Fruit fly (Drosophila melanogaster) Kc167 (cell line): ENCODE results near the gene CG13807.

ENCODE experiments used
- Myc ChIP-seq: fragments of >200 bp; optimal IDR thresholded peaks from 2 replicates; lab custom pipeline; 2017; ENCODE audit warnings: missing external identifiers
- Sin3A ChIP-seq: fragments of >200 bp; optimal IDR thresholded peaks from 2 replicates; lab custom pipeline; 2018; ENCODE audit warnings: missing external identifiers
- h ChIP-seq: fragments of >200 bp; optimal IDR thresholded peaks from 3 replicates; lab custom pipeline; 2018; ENCODE audit warnings: missing external identifiers
- insv ChIP-seq: fragments of >200 bp; optimal IDR thresholded peaks from 3 replicates; lab custom pipeline; 2018; ENCODE audit warnings: missing external identifiers
- psq ChIP-seq: fragments of >200 bp; optimal IDR thresholded peaks from 2 replicates; lab custom pipeline; 2017; ENCODE audit warnings: missing external identifiers
- ttk ChIP-seq: sonication (Bioruptor generic); optimal IDR thresholded peaks from 2 replicates; lab custom pipeline; 2017; ENCODE audit warnings: missing external identifiers

Gene CG13807

dm6 chr3L:2257412-2257862, 5.3 kb upstream of the CG13807 start, which contains the start of the genes CG1275 and Elp5:
CG1275 (minus strand) TSS chr3L:2257423.
Elp5 (plus strand) TSS chr3L:2257456.
- TF ChIP-seq Sin3A (lab: Kevin White, UChicago) (no peak), h (lab: Kevin White, UChicago) (no peak)

DNA sequence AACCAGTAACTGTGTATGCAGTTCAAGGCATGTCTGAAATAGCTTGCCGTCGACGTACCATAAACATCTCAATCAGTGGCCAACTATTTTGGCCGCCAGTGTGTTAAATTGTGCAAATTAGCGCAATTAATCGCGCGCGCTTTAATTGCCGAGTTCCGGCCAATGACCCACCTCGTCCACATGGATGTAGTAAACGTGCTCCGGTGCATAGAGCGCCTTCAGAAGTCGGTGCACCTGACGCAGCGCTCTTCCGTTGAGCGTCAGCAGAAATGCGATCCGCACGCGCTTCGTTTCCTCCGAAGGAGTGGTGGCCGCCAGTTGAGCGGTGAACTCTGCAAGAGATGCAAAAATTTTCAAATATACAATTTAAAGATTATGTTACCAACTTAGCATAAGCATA, 1.4 kb upstream of the CG13807 start:
- TF ChIP-seq ttk (lab: Kevin White, UChicago) (peak; percentile 1), Sin3A (lab: Kevin White, UChicago) (no peak), Myc (lab: Kevin White, UChicago) (no peak), h (lab: Kevin White, UChicago) (no peak)

dm6 chr3L:2265692-2266444, 3.1 kb downstream of the CG13807 start, which contains the start of the genes ecd and CG13806:
ecd (minus strand) TSS chr3L:2265857.
CG13806 (plus strand) TSS chr3L:2266394.
- TF ChIP-seq Sin3A (lab: Kevin White, UChicago) (no peak), Myc (lab: Kevin White, UChicago) (no peak), insv (lab: Kevin White, UChicago) (no peak), h (lab: Kevin White, UChicago) (no peak), psq (no peak), ttk (lab: Kevin White, UChicago) (no peak)

- no peak for TF ChIP-seq insv (lab: Kevin White, UChicago)
- TF ChIP-seq Sin3A (lab: Kevin White, UChicago) = no peak
- no peak for TF ChIP-seq psq
- TF ChIP-seq ttk (lab: Kevin White, UChicago) = no peak
Measured at dm6 chr3L:2267558-2267957, 4.8 kb downstream of the CG13807 start, which contains the start of gene obst-I. obst-I (plus strand) TSS chr3L:2267858.

dm6 chr3L:2268525-2268924, 5.8 kb downstream of the CG13807 start, which contains the start of gene CG32302:
CG32302 (plus strand) TSS chr3L:2268825.
- TF ChIP-seq psq (no peak), insv (lab: Kevin White, UChicago) (no peak), h (lab: Kevin White, UChicago) (no peak), Sin3A (lab: Kevin White, UChicago) (no peak), Myc (lab: Kevin White, UChicago) (no peak), ttk (lab: Kevin White, UChicago) (no peak)

dm6 chr3L:2272669-2273068, 9.9 kb downstream of the CG13807 start, which contains the start of gene yellow-g:
yellow-g (minus strand) TSS chr3L:2272769.
- no peak for TF ChIP-seq h (lab: Kevin White, UChicago)
- no peak for TF ChIP-seq ttk (lab: Kevin White, UChicago)
- TF ChIP-seq Myc (lab: Kevin White, UChicago) = no peak
- no peak for TF ChIP-seq insv (lab: Kevin White, UChicago)
- TF ChIP-seq Sin3A (lab: Kevin White, UChicago) = no peak
- no peak for TF ChIP-seq psq

DNA sequence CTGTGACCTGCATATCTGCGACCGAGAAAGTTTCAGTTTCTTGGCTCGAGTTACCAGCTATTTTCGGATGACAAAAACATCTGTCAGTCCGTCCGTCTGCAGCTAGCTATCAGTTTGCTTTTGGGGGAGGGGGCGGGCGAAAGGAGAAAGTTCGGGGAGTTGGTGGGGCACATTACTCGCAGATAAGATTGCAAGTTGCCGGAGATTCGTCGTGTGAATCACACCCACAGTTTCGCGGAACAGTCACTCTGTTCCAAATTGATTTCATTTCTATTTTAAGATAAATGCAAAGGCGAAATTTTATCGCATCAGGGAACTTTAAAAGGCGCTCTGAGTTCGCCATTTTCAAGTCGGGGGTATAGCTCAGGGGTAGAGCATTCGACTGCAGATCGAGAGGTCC, 10.7 kb downstream of the CG13807 start:
- TF ChIP-seq psq = no peak

DNA sequence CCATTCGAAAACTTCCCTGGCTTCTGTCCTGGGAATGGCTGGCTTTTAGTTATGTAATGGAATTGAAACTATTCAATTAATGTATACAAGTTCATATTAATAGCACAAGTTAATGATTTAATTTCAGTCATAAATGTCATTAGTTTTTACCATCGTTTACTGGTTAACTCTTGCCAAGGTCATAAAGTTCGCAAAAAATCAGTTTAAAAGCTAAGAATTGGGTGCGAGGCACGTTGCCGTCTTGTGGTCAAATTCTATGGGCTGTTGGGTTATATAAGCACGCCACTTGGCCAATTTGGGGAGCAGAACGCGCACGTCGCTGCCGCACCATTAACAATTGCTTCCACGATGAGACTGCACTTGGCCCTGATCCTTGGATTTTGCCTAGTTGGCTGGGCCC, 13.5 kb downstream of the CG13807 start, which contains the start of gene yellow-g2:
TSS of gene yellow-g2 (plus strand) at position 301 of the 400 bp plus-strand sequence.
- TF ChIP-seq psq (no peak), ttk (lab: Kevin White, UChicago) (no peak), h (lab: Kevin White, UChicago) (no peak), Myc (lab: Kevin White, UChicago) (no peak), insv (lab: Kevin White, UChicago) (no peak), Sin3A (lab: Kevin White, UChicago) (no peak)

DNA sequence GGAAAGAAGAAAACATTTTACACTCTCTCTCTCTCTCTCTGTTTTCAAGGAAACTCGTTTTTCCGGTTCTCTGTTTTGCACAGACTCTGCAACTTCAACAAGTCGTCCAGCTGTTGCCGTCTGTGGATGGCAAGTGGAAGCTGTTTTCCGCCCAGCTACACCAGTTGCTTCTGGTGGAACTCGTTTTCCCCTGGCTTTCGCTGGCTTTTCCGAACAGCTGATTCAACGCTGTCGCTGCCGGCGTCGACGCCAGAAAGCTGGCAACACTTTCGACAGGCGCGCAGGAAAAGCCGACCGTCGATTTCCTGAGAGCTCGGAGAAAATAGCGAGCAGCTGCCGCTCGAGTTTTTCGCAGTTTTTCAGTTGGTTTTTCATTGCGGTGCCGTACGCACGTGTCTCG, 19.8 kb downstream of the CG13807 start, which contains the start of gene MsR2:
TSS of gene MsR2 (plus strand) at position 378 of the 400 bp plus-strand sequence.
- no peak for TF ChIP-seq Myc (lab: Kevin White, UChicago)
